Fruit fly (Drosophila melanogaster) whole organism, adult: ENCODE data around the gene Fmr1.

ENCODE experiments used
- CG11617 ChIP-seq: fragments of 200-800 bp; sonication (Bioruptor generic); optimal IDR thresholded peaks from 2 replicates; lab custom pipeline; 2017; ENCODE audit warnings: mild to moderate bottlenecking, missing biosample characterization, missing genetic modification reagents, missing genetic modification characterization
- CG12768 ChIP-seq: fragments of 200-800 bp; sonication (Bioruptor generic); optimal IDR thresholded peaks from 2 replicates; lab custom pipeline; 2017; ENCODE audit warnings: missing biosample characterization, missing genetic modification characterization, mild to moderate bottlenecking, moderate library complexity, missing genetic modification reagents
- CG14711 ChIP-seq: fragments of 200-800 bp; sonication (Bioruptor generic); optimal IDR thresholded peaks from 2 replicates; lab custom pipeline; 2018; ENCODE audit warnings: missing biosample characterization, mild to moderate bottlenecking, missing genetic modification characterization, moderate library complexity
- CG1620 ChIP-seq: fragments of 200-800 bp; sonication (Bioruptor generic); optimal IDR thresholded peaks from 2 replicates; lab custom pipeline; 2016; ENCODE audit warnings: missing biosample characterization, missing genetic modification characterization
- CG33017 ChIP-seq: fragments of 200-800 bp; sonication (Bioruptor generic); optimal IDR thresholded peaks from 2 replicates; lab custom pipeline; 2018; ENCODE audit warnings: missing biosample characterization, mild to moderate bottlenecking, missing genetic modification characterization, moderate library complexity
- CG5204 ChIP-seq: fragments of 200-800 bp; sonication (Bioruptor generic); optimal IDR thresholded peaks from 2 replicates; lab custom pipeline; 2016; ENCODE audit warnings: missing biosample characterization, missing genetic modification characterization
- CG7045 ChIP-seq: fragments of 200-800 bp; sonication (Bioruptor generic); optimal IDR thresholded peaks from 2 replicates; lab custom pipeline; 2017; ENCODE audit warnings: missing biosample characterization, mild to moderate bottlenecking, missing genetic modification characterization
- CG7101 ChIP-seq: fragments of 200-800 bp; sonication (Bioruptor generic); optimal IDR thresholded peaks from 2 replicates; lab custom pipeline; 2018; ENCODE audit warnings: missing biosample characterization, mild to moderate bottlenecking, missing genetic modification characterization, moderate library complexity
- Clk ChIP-seq: fragments of 200-800 bp; sonication (Bioruptor generic); optimal IDR thresholded peaks from 2 replicates; lab custom pipeline; 2017; ENCODE audit warnings: missing biosample characterization, missing genetic modification characterization
- Crg-1 ChIP-seq: fragments of 200-800 bp; sonication (Bioruptor generic); optimal IDR thresholded peaks from 2 replicates; lab custom pipeline; 2016; ENCODE audit warnings: missing biosample characterization, missing genetic modification characterization
- Hr96 ChIP-seq: fragments of 200-800 bp; sonication (Bioruptor generic); optimal IDR thresholded peaks from 2 replicates; lab custom pipeline; 2016; ENCODE audit warnings: missing biosample characterization, missing genetic modification characterization
- Mnt ChIP-seq: fragments of 200-800 bp; sonication (Bioruptor generic); optimal IDR thresholded peaks from 2 replicates; lab custom pipeline; 2016; ENCODE audit warnings: missing biosample characterization, mild to moderate bottlenecking, missing genetic modification characterization
- bab1 ChIP-seq: fragments of 200-800 bp; sonication (Bioruptor generic); optimal IDR thresholded peaks from 3 replicates; lab custom pipeline; 2019; ENCODE audit warnings: missing biosample characterization, mild to moderate bottlenecking, missing genetic modification characterization, moderate library complexity
- cic ChIP-seq: fragments of 200-800 bp; sonication (Bioruptor generic); optimal IDR thresholded peaks from 2 replicates; lab custom pipeline; 2017; ENCODE audit warnings: missing biosample characterization, mild to moderate bottlenecking, missing genetic modification characterization, moderate library complexity
- cnc ChIP-seq, 2 experiments: fragments of >200 bp; optimal IDR thresholded peaks; 2 replicates each; lab custom pipeline; 2017
- kay ChIP-seq: fragments of 200-800 bp; sonication (Bioruptor generic); peaks from one replicate; lab custom pipeline; 2016; ENCODE audit warnings: missing biosample characterization, missing genetic modification characterization, borderline replicate concordance
- ovo ChIP-seq: fragments of 200-800 bp; sonication (Bioruptor generic); optimal IDR thresholded peaks from 2 replicates; lab custom pipeline; 2016; ENCODE audit warnings: missing biosample characterization, missing genetic modification characterization
- pad ChIP-seq: fragments of 200-800 bp; sonication (Bioruptor generic); optimal IDR thresholded peaks from 3 replicates; lab custom pipeline; 2017; ENCODE audit warnings: missing biosample characterization, missing genetic modification characterization, mild to moderate bottlenecking, moderate library complexity, missing genetic modification reagents
- tj ChIP-seq: fragments of 200-800 bp; sonication (Bioruptor generic); optimal IDR thresholded peaks from 3 replicates; lab custom pipeline; 2017; ENCODE audit warnings: missing biosample characterization, mild to moderate bottlenecking, missing genetic modification characterization, moderate library complexity
- toe ChIP-seq: fragments of 200-800 bp; sonication (Bioruptor generic); optimal IDR thresholded peaks from 2 replicates; lab custom pipeline; 2016; ENCODE audit warnings: missing biosample characterization, missing genetic modification characterization

The Fmr1 gene

dm6 chr3R:10108289-10108928 lies 1.5 kb downstream of the Fmr1 start:
- no peak for TF ChIP-seq Mnt (GFP tag; lab: Kevin White, UChicago)
- TF ChIP-seq pad (GFP tag; lab: Kevin White, UChicago) = no peak
- TF ChIP-seq Hr96 (GFP tag; lab: Kevin White, UChicago) = no peak
- TF ChIP-seq CG7101 (tag; lab: Kevin White, UChicago) = no peak
- no peak for TF ChIP-seq CG11617 (GFP tag; lab: Kevin White, UChicago)
- TF ChIP-seq CG14711 (tag; lab: Kevin White, UChicago) = no peak
- TF ChIP-seq toe = no peak
- TF ChIP-seq CG7045 (GFP tag; lab: Kevin White, UChicago) = no peak
- no peak for TF ChIP-seq Crg-1 (GFP tag; lab: Kevin White, UChicago)
- TF ChIP-seq CG5204 = no peak

dm6 chr3R:10106796-10107195 lies 3.1 kb downstream of the Fmr1 start:
- TF ChIP-seq Clk (GFP tag; lab: Kevin White, UChicago) (no peak), Mnt (GFP tag; lab: Kevin White, UChicago) (no peak), kay (GFP tag; lab: Kevin White, UChicago) (no peak), cnc (optimal IDR thresholded peaks at IDR 0.05; lab: Kevin White, UChicago) (no peak), CG5204 (no peak), Hr96 (GFP tag; lab: Kevin White, UChicago) (no peak), CG12768 (no peak), cic (no peak), bab1 (GFP tag; lab: Kevin White, UChicago) (no peak), CG7045 (GFP tag; lab: Kevin White, UChicago) (no peak), Crg-1 (GFP tag; lab: Kevin White, UChicago) (no peak), CG7101 (tag; lab: Kevin White, UChicago) (no peak), tj (GFP tag; lab: Kevin White, UChicago) (no peak), CG11617 (GFP tag; lab: Kevin White, UChicago) (no peak), toe (no peak), CG33017 (no peak), pad (GFP tag; lab: Kevin White, UChicago) (no peak), CG1620 (GFP tag; lab: Kevin White, UChicago) (no peak), CG14711 (tag; lab: Kevin White, UChicago) (no peak)

dm6 chr3R:10100498-10101196 lies 9.3 kb downstream of the Fmr1 start:
- peak; percentile 53 for TF ChIP-seq kay (GFP tag; lab: Kevin White, UChicago)
- peak; percentile 73 for TF ChIP-seq bab1 (GFP tag; lab: Kevin White, UChicago)
- no peak for TF ChIP-seq CG33017
- peak; percentile 47 for TF ChIP-seq pad (GFP tag; lab: Kevin White, UChicago)
- no peak for TF ChIP-seq CG5204
- peak; percentile 16 for TF ChIP-seq Clk (GFP tag; lab: Kevin White, UChicago)
- TF ChIP-seq CG7045 (GFP tag; lab: Kevin White, UChicago) = no peak
- no peak for TF ChIP-seq cnc (optimal IDR thresholded peaks at IDR 0.05; lab: Kevin White, UChicago)
- TF ChIP-seq tj (GFP tag; lab: Kevin White, UChicago) = peak; percentile 11
- TF ChIP-seq CG14711 (tag; lab: Kevin White, UChicago) = peak; percentile 0
- TF ChIP-seq CG11617 (GFP tag; lab: Kevin White, UChicago) = no peak
- TF ChIP-seq Mnt (GFP tag; lab: Kevin White, UChicago) = no peak

dm6 chr3R:10099401-10099848 lies 10.5 kb downstream of the Fmr1 start:
- no peak for TF ChIP-seq Hr96 (GFP tag; lab: Kevin White, UChicago)
- TF ChIP-seq tj (GFP tag; lab: Kevin White, UChicago) = no peak
- TF ChIP-seq Clk (GFP tag; lab: Kevin White, UChicago) = no peak
- TF ChIP-seq CG5204 = no peak
- peak; percentile 19 for TF ChIP-seq Mnt (GFP tag; lab: Kevin White, UChicago)
- TF ChIP-seq ovo (GFP tag; lab: Kevin White, UChicago) = no peak
- no peak for TF ChIP-seq CG11617 (GFP tag; lab: Kevin White, UChicago)
- TF ChIP-seq CG33017 = no peak
- TF ChIP-seq toe = no peak
- no peak for TF ChIP-seq cnc (optimal IDR thresholded peaks at IDR 0.05; lab: Kevin White, UChicago)
- TF ChIP-seq pad (GFP tag; lab: Kevin White, UChicago) = no peak
- no peak for TF ChIP-seq CG7045 (GFP tag; lab: Kevin White, UChicago)
- TF ChIP-seq CG12768 = peak; percentile 71
- no peak for TF ChIP-seq CG7101 (tag; lab: Kevin White, UChicago)
- TF ChIP-seq kay (GFP tag; lab: Kevin White, UChicago) = peak; percentile 24
- no peak for TF ChIP-seq CG1620 (GFP tag; lab: Kevin White, UChicago)
- TF ChIP-seq cic = peak; percentile 30
- TF ChIP-seq Crg-1 (GFP tag; lab: Kevin White, UChicago) = no peak
- no peak for TF ChIP-seq bab1 (GFP tag; lab: Kevin White, UChicago)
- TF ChIP-seq CG14711 (tag; lab: Kevin White, UChicago) = no peak

- TF ChIP-seq ovo (GFP tag; lab: Kevin White, UChicago) = no peak
- TF ChIP-seq kay (GFP tag; lab: Kevin White, UChicago) = no peak
- no peak for TF ChIP-seq CG1620 (GFP tag; lab: Kevin White, UChicago)
- TF ChIP-seq CG14711 (tag; lab: Kevin White, UChicago) = no peak
- TF ChIP-seq tj (GFP tag; lab: Kevin White, UChicago) = no peak
- no peak for TF ChIP-seq Clk (GFP tag; lab: Kevin White, UChicago)
- TF ChIP-seq CG7101 (tag; lab: Kevin White, UChicago) = no peak
- TF ChIP-seq Hr96 (GFP tag; lab: Kevin White, UChicago) = no peak
- no peak for TF ChIP-seq CG12768
- no peak for TF ChIP-seq CG5204
- TF ChIP-seq cic = no peak
- no peak for TF ChIP-seq CG33017
- TF ChIP-seq CG7045 (GFP tag; lab: Kevin White, UChicago) = no peak
- no peak for TF ChIP-seq pad (GFP tag; lab: Kevin White, UChicago)
- no peak for TF ChIP-seq bab1 (GFP tag; lab: Kevin White, UChicago)
- TF ChIP-seq cnc (optimal IDR thresholded peaks at IDR 0.05; lab: Kevin White, UChicago) = no peak
- TF ChIP-seq Mnt (GFP tag; lab: Kevin White, UChicago) = no peak
- TF ChIP-seq CG11617 (GFP tag; lab: Kevin White, UChicago) = no peak
- no peak for TF ChIP-seq toe
Observed at dm6 chr3R:10098296-10098675, 11.6 kb downstream of the Fmr1 start.
